Fruit fly (Drosophila melanogaster) whole organism, wandering third instar larva: Measurements from ENCODE around the gene cno.

Experiments
- Myc ChIP-seq: fragments of >200 bp; optimal IDR thresholded peaks from 2 replicates; lab custom pipeline; 2017
- N ChIP-seq: fragments of >200 bp; optimal IDR thresholded peaks from 2 replicates; lab custom pipeline; 2018; ENCODE audit warnings: missing biosample characterization, missing external identifiers, missing genetic modification characterization
- jim ChIP-seq: fragments of 175-275, 200-325 bp; sonication (Bioruptor generic); optimal IDR thresholded peaks from 2 replicates; lab custom pipeline; 2016; ENCODE audit warnings: missing biosample characterization, mild to moderate bottlenecking, missing genetic modification characterization
- pan ChIP-seq: fragments of >200 bp; optimal IDR thresholded peaks from 2 replicates; lab custom pipeline; 2017
- psq ChIP-seq: fragments of 200-800 bp; sonication (Bioruptor generic); optimal IDR thresholded peaks from 3 replicates; lab custom pipeline; 2017; ENCODE audit warnings: missing biosample characterization, mild to moderate bottlenecking, missing genetic modification characterization, moderate library complexity

DNA sequence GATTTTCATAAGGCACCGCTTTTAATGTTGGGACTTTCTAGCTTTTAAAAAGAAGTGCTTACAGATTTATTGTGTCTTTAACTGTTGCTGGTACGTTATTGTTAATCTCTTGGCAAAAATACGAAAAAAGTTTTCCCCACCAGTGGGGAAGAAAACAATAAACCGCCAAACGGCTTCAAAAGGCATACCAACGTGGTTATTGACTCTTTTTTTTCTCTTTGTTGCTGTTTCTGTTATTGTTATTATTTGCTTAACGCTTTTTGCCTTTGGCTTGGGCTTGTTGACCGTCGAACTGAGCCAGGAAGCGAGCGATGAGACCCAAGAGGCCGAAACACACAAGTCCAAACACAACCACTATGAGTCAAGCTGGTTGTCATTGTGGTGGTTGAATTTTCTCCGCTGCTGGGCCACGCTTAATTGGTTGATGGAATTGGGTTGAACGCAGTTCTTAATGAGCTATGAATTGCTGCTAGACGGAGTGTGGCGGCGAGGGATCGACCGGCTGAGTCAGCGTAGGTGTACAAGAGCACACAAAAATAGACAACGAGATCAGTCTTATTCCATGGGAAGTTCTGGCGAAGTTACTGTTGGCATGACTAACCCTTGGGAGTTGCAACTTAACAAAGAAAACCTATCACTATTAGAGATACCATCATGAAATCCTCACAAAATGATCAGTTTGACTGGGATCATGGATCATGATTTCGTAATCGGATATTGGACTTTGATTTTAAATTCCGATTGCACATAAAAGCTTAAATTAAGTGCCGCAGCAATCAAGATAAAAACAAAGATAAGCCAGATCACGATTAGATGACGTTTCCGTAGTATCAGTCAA is 9.8 kb downstream of the cno start:
- no peak for TF ChIP-seq psq (GFP tag; lab: Kevin White, UChicago)
- no peak for TF ChIP-seq pan (lab: Kevin White, UChicago)
- no peak for TF ChIP-seq jim (GFP tag; lab: Kevin White, UChicago)
- TF ChIP-seq Myc (lab: Kevin White, UChicago), result no peak
- no peak for TF ChIP-seq N (GFP tag; lab: Kevin White, UChicago)
